Worm (Caenorhabditis elegans): ENCODE measurements around the gene F42A6.6.
A peak's percentile ranks its signal among the peaks of the same experiment; 100 is the strongest.

The F42A6.6 gene

ce11 chrIV:3378080-3378804 is 41.6 kb upstream of the F42A6.6 start, which contains the start of gene otub-4:
Gene otub-4, minus strand, starts transcription at chrIV:3378130.
- TF ChIP-seq nhr-19 (GFP tag; conservative IDR thresholded peaks at IDR 0.05) (no peak), efl-1 (optimal IDR thresholded peaks at IDR 0.05) (no peak), efl-1 (GFP tag; optimal IDR thresholded peaks at IDR 0.05 in 1 of 2) (peak in 1 of 2 experiments; percentile 46)

- TF ChIP-seq efl-1 (optimal IDR thresholded peaks at IDR 0.05) (no peak), efl-1 (GFP tag; optimal IDR thresholded peaks at IDR 0.05 in 1 of 2) (peak in 1 of 2 experiments; percentile 89), nhr-90 (tag; optimal IDR thresholded peaks at IDR 0.05; ENCODE audit: poor library complexity) (peak; percentile 19), mep-1 (tag; optimal IDR thresholded peaks at IDR 0.05) (no peak), unc-130 (tag; optimal IDR thresholded peaks at IDR 0.05) (no peak), blmp-1 (tag; optimal IDR thresholded peaks at IDR 0.05) (no peak), nhr-28 (tag; optimal IDR thresholded peaks at IDR 0.05) (no peak), grh-1 (GFP tag; IDR thresholded peaks at IDR 0.05) (no peak), efl-3 (GFP tag; optimal IDR thresholded peaks at IDR 0.05) (no peak), nhr-71 (tag; optimal IDR thresholded peaks at IDR 0.05) (peak; percentile 19)
Measured at ce11 chrIV:3373370-3373769, 36.7 kb upstream of the F42A6.6 start.

- TF ChIP-seq lin-39 (tag; optimal IDR thresholded peaks at IDR 0.05) (no peak), F16B12.6 (tag; optimal IDR thresholded peaks at IDR 0.05) (peak; percentile 27), xbp-1 (tag; optimal IDR thresholded peaks at IDR 0.05) (peak; percentile 25), egl-27 (tag; optimal IDR thresholded peaks at IDR 0.05) (no peak), nhr-71 (tag; optimal IDR thresholded peaks at IDR 0.05) (peak; percentile 44), ceh-82 (tag; optimal IDR thresholded peaks at IDR 0.05) (peak in 1 of 3 experiments; percentile 43), unc-62 (GFP tag; optimal IDR thresholded peaks at IDR 0.05) (no peak), pag-3 (tag; optimal IDR thresholded peaks at IDR 0.05; ENCODE audit: borderline replicate concordance, insufficient read depth) (no peak), vab-15 (tag; optimal IDR thresholded peaks at IDR 0.05) (no peak), lsy-2 (tag; optimal IDR thresholded peaks at IDR 0.05) (peak; percentile 7 to 48), nhr-85 (tag) (peak; percentile 30), sox-4 (tag; optimal IDR thresholded peaks at IDR 0.05) (no peak), ama-1 (optimal IDR thresholded peaks at IDR 0.05) (no peak), snu-23 (GFP tag; optimal IDR thresholded peaks at IDR 0.05) (peak; percentile 65), lin-15B (tag; optimal IDR thresholded peaks at IDR 0.05) (peak; percentile 36), nhr-20 (tag; optimal IDR thresholded peaks at IDR 0.05) (peak; percentile 33), nhr-47 (tag; optimal IDR thresholded peaks at IDR 0.05) (peak; percentile 9), nhr-19 (GFP tag; conservative IDR thresholded peaks at IDR 0.05) (no peak), mef-2 (tag; optimal IDR thresholded peaks at IDR 0.05) (no peak), lin-35 (GFP tag; optimal IDR thresholded peaks at IDR 0.05) (peak; percentile 44 to 61), jun-1 (tag; optimal IDR thresholded peaks at IDR 0.05) (no peak), elt-2 (tag; optimal IDR thresholded peaks at IDR 0.05) (no peak), dpl-1 (GFP tag; optimal IDR thresholded peaks at IDR 0.05) (peak in 2 of 3 experiments; percentile 37 to 46), nhr-77 (tag; optimal IDR thresholded peaks at IDR 0.05) (peak; percentile 18), swsn-7 (tag; optimal IDR thresholded peaks at IDR 0.05) (peak; percentile 23), fkh-8 (tag; optimal IDR thresholded peaks at IDR 0.05) (peak; percentile 1), tbx-2 (tag; optimal IDR thresholded peaks at IDR 0.05) (peak; percentile 6), efl-1 (optimal IDR thresholded peaks at IDR 0.05) (peak; percentile 45 to 64), efl-1 (GFP tag; optimal IDR thresholded peaks at IDR 0.05 in 1 of 2) (peak; percentile 43 to 75)
Measured at ce11 chrIV:3368638-3369247, 32.1 kb upstream of the F42A6.6 start, which contains the start of gene vha-19. Gene vha-19, plus strand, starts transcription at chrIV:3369197.

Data from whole organism, L1 larva.